Fruit fly (Drosophila melanogaster) whole organism, embryonic: ENCODE results near the gene SerRS-m.

Experiments
- ATbp ChIP-seq: fragments of 200-800 bp; sonication (Bioruptor generic); optimal IDR thresholded peaks from 2 replicates; lab custom pipeline; 2017; ENCODE audit warnings: missing biosample characterization, mild to moderate bottlenecking, missing genetic modification characterization, missing genetic modification reagents
- Aef1 ChIP-seq: fragments of 200-800 bp; sonication (Bioruptor generic); IDR thresholded peaks from 3 replicates; pipeline ENCODE4 v1.3.6; 2022; ENCODE audit warnings: missing biosample characterization, missing genetic modification characterization
- BEAF-32 ChIP-seq: fragments of 200-800 bp; sonication (Bioruptor generic); optimal IDR thresholded peaks from 3 replicates; lab custom pipeline; 2017; ENCODE audit warnings: missing biosample characterization, missing genetic modification characterization, mild to moderate bottlenecking, moderate library complexity, missing genetic modification reagents
- CG12155 ChIP-seq: fragments of 200-800 bp; sonication (Bioruptor generic); optimal IDR thresholded peaks from 3 replicates; lab custom pipeline; 2016; ENCODE audit warnings: missing biosample characterization, missing genetic modification characterization
- CG13287 ChIP-seq: fragments of 200-800 bp; sonication (Bioruptor generic); IDR thresholded peaks from 2 replicates; pipeline ENCODE4 v1.3.6; 2022; ENCODE audit warnings: missing biosample characterization, missing genetic modification characterization; ENCODE audit not compliant: partially characterized antibody
- CG14710 ChIP-seq: fragments of 200-800 bp; sonication (Bioruptor generic); optimal IDR thresholded peaks from 3 replicates; lab custom pipeline; 2019; ENCODE audit warnings: missing biosample characterization, mild to moderate bottlenecking, missing genetic modification characterization, moderate library complexity
- CG16813 ChIP-seq: fragments of 200-800 bp; sonication (Bioruptor generic); IDR thresholded peaks from 3 replicates; pipeline ENCODE4 v1.3.6; 2022; ENCODE audit warnings: missing biosample characterization, missing genetic modification characterization; ENCODE audit not compliant: partially characterized antibody
- CG16863 ChIP-seq: fragments of 200-800 bp; sonication (Bioruptor generic); optimal IDR thresholded peaks from 3 replicates; lab custom pipeline; 2016; ENCODE audit warnings: missing biosample characterization, missing genetic modification characterization
- CG17186 ChIP-seq: fragments of 200-800 bp; sonication (Bioruptor generic); optimal IDR thresholded peaks from 3 replicates; lab custom pipeline; 2017; ENCODE audit warnings: missing biosample characterization, missing genetic modification reagents, missing genetic modification characterization
- CG2116 ChIP-seq: fragments of 200-800 bp; sonication (Bioruptor generic); optimal IDR thresholded peaks from 3 replicates; lab custom pipeline; 2018; ENCODE audit warnings: missing biosample characterization, mild to moderate bottlenecking, missing genetic modification characterization
- CG2120 ChIP-seq: fragments of 200-800 bp; sonication (Bioruptor generic); optimal IDR thresholded peaks from 3 replicates; lab custom pipeline; 2016; ENCODE audit warnings: missing biosample characterization, missing genetic modification characterization
- CG30431 ChIP-seq: fragments of 200-800 bp; sonication (Bioruptor generic); optimal IDR thresholded peaks from 2 replicates; lab custom pipeline; 2017; ENCODE audit warnings: missing biosample characterization, missing genetic modification characterization
- CG32532 ChIP-seq: fragments of 200-800 bp; sonication (Bioruptor generic); IDR thresholded peaks from 2 replicates; pipeline ENCODE4 v1.3.6; 2022; ENCODE audit warnings: missing biosample characterization, missing genetic modification characterization
- CG34422 ChIP-seq: fragments of 200-800 bp; sonication (Bioruptor generic); IDR thresholded peaks from 3 replicates; pipeline ENCODE4 v1.3.6; 2022; ENCODE audit warnings: missing biosample characterization, missing genetic modification characterization
- D19A ChIP-seq: fragments of 200-800 bp; optimal IDR thresholded peaks from 3 replicates; lab custom pipeline; 2019; ENCODE audit warnings: missing biosample characterization, mild to moderate bottlenecking, missing genetic modification characterization, moderate library complexity
- D19B ChIP-seq: fragments of 200-800 bp; sonication (Bioruptor generic); optimal IDR thresholded peaks from 2 replicates; lab custom pipeline; 2017; ENCODE audit warnings: missing biosample characterization, mild to moderate bottlenecking, missing genetic modification characterization
- Dip3 ChIP-seq: fragments of 200-800 bp; sonication (Bioruptor generic); optimal IDR thresholded peaks from 3 replicates; lab custom pipeline; 2016; ENCODE audit warnings: missing biosample characterization, missing genetic modification characterization
- Dp ChIP-seq: fragments of 200-800 bp; sonication (Bioruptor generic); optimal IDR thresholded peaks from 2 replicates; lab custom pipeline; 2018; ENCODE audit warnings: missing biosample characterization, mild to moderate bottlenecking, missing genetic modification characterization, moderate library complexity
- Dref ChIP-seq: fragments of 200-800 bp; sonication (Bioruptor generic); IDR thresholded peaks from 2 replicates; pipeline ENCODE4 v1.3.6; 2022; ENCODE audit warnings: missing biosample characterization, missing genetic modification characterization
- Elba2 ChIP-seq: fragments of 200-800 bp; sonication (Bioruptor generic); optimal IDR thresholded peaks from 3 replicates; lab custom pipeline; 2016; ENCODE audit warnings: missing biosample characterization, missing genetic modification characterization
- Fer1 ChIP-seq: fragments of 200-800 bp; sonication (Bioruptor generic); optimal IDR thresholded peaks from 2 replicates; lab custom pipeline; 2017; ENCODE audit warnings: missing biosample characterization, mild to moderate bottlenecking, missing genetic modification characterization
- Jarid2 ChIP-seq: fragments of 200-800 bp; sonication (Bioruptor generic); optimal IDR thresholded peaks from 3 replicates; lab custom pipeline; 2017; ENCODE audit warnings: mild to moderate bottlenecking, missing biosample characterization, missing genetic modification reagents, missing genetic modification characterization
- MBD-R2 ChIP-seq: fragments of 200-800 bp; sonication (Bioruptor generic); IDR thresholded peaks from 2 replicates; pipeline ENCODE4 v1.3.6; 2022; ENCODE audit warnings: missing biosample characterization, missing genetic modification characterization
- MESR4 ChIP-seq: fragments of 200-800 bp; sonication (Bioruptor generic); optimal IDR thresholded peaks from 2 replicates; lab custom pipeline; 2018; ENCODE audit warnings: missing biosample characterization, mild to moderate bottlenecking, missing genetic modification characterization, moderate library complexity
- MTF-1 ChIP-seq: fragments of 200-800 bp; sonication (Bioruptor generic); optimal IDR thresholded peaks from 2 replicates; lab custom pipeline; 2018; ENCODE audit warnings: missing biosample characterization, mild to moderate bottlenecking, missing genetic modification characterization, borderline replicate concordance
- Myb ChIP-seq: fragments of 200-800 bp; sonication (Bioruptor generic); optimal IDR thresholded peaks from 2 replicates; lab custom pipeline; 2016; ENCODE audit warnings: missing biosample characterization, missing genetic modification characterization
- Side ChIP-seq: fragments of 200-800 bp; sonication (Bioruptor generic); optimal IDR thresholded peaks from 2 replicates; lab custom pipeline; 2016; ENCODE audit warnings: missing biosample characterization, missing genetic modification characterization
- YL-1 ChIP-seq: fragments of 200-800 bp; sonication (Bioruptor generic); optimal IDR thresholded peaks from 3 replicates; lab custom pipeline; 2017; ENCODE audit warnings: missing biosample characterization, mild to moderate bottlenecking, missing genetic modification characterization
- ac ChIP-seq: fragments of 200-800 bp; sonication (Bioruptor generic); optimal IDR thresholded peaks from 3 replicates; lab custom pipeline; 2017; ENCODE audit warnings: missing biosample characterization, mild to moderate bottlenecking, missing genetic modification characterization
- ash1 ChIP-seq: fragments of 200-800 bp; sonication (Bioruptor generic); optimal IDR thresholded peaks from 2 replicates; lab custom pipeline; 2018; ENCODE audit warnings: missing biosample characterization, mild to moderate bottlenecking, missing genetic modification characterization
- ato ChIP-seq: fragments of 200-800 bp; sonication (Bioruptor generic); IDR thresholded peaks from 2 replicates; pipeline ENCODE4 v1.3.6; 2022; ENCODE audit warnings: missing biosample characterization, missing genetic modification characterization; ENCODE audit not compliant: partially characterized antibody
- bbx ChIP-seq: fragments of 200-800 bp; sonication (Bioruptor generic); IDR thresholded peaks from 2 replicates; pipeline ENCODE4 v1.3.6; 2022; ENCODE audit warnings: missing biosample characterization, missing genetic modification characterization; ENCODE audit not compliant: partially characterized antibody
- bcd ChIP-seq: fragments of 200-800 bp; sonication (Bioruptor generic); optimal IDR thresholded peaks from 2 replicates; lab custom pipeline; 2017; ENCODE audit warnings: missing biosample characterization, mild to moderate bottlenecking, missing genetic modification characterization
- disco-r ChIP-seq: fragments of 200-800 bp; sonication (Bioruptor generic); optimal IDR thresholded peaks from 2 replicates; lab custom pipeline; 2016; ENCODE audit warnings: missing biosample characterization, missing genetic modification characterization
- dmrt11E ChIP-seq: fragments of 200-800 bp; sonication (Bioruptor generic); optimal IDR thresholded peaks from 3 replicates; lab custom pipeline; 2018; ENCODE audit warnings: missing biosample characterization, mild to moderate bottlenecking, missing genetic modification characterization, moderate library complexity
- dpn ChIP-seq, 2 experiments: fragments of 200-800 bp; sonication (Bioruptor generic); optimal IDR thresholded peaks; 3 replicates each; lab custom pipeline; 2016; ENCODE audit warnings: missing biosample characterization in 2 of 2, missing genetic modification characterization in 2 of 2
- exex ChIP-seq: fragments of 200-800 bp; sonication (Bioruptor generic); optimal IDR thresholded peaks from 4 replicates; lab custom pipeline; 2018; ENCODE audit warnings: missing biosample characterization, mild to moderate bottlenecking, missing genetic modification characterization, moderate library complexity
- eyg ChIP-seq: fragments of 200-800 bp; sonication (Bioruptor generic); optimal IDR thresholded peaks from 3 replicates; lab custom pipeline; 2016; ENCODE audit warnings: missing biosample characterization, missing genetic modification characterization
- lbe ChIP-seq: fragments of 200-800 bp; sonication (Bioruptor generic); optimal IDR thresholded peaks from 2 replicates; lab custom pipeline; 2016; ENCODE audit warnings: missing biosample characterization, mild to moderate bottlenecking, missing genetic modification characterization
- p53 ChIP-seq: fragments of 200-800 bp; sonication (Bioruptor generic); optimal IDR thresholded peaks from 2 replicates; lab custom pipeline; 2016; ENCODE audit warnings: missing biosample characterization, missing genetic modification characterization
- pan ChIP-seq, 4 experiments: fragments of >200 bp in 3 of 4; fragments of 200-800 bp in 1 of 4; sonication (Bioruptor generic) in 1 of 4; optimal IDR thresholded peaks in 3 of 4; IDR thresholded peaks in 1 of 4; 2 replicates each; pipeline versions ENCODE4 v1.3.6 to Lab custom; 2017 to 2022; ENCODE audit warnings: missing biosample characterization in 2 of 4, missing genetic modification characterization in 2 of 4, mixed read lengths in 1 of 4
- phol ChIP-seq: fragments of 200-800 bp; sonication (Bioruptor generic); optimal IDR thresholded peaks from 3 replicates; lab custom pipeline; 2018; ENCODE audit warnings: missing biosample characterization, mild to moderate bottlenecking, missing genetic modification characterization, moderate library complexity
- repo ChIP-seq: fragments of 200-800 bp; sonication (Bioruptor generic); optimal IDR thresholded peaks from 2 replicates; lab custom pipeline; 2016; ENCODE audit warnings: missing biosample characterization, missing genetic modification characterization
- row ChIP-seq: fragments of 200-800 bp; sonication (Bioruptor generic); IDR thresholded peaks from 3 replicates; pipeline ENCODE4 v1.3.6; 2022; ENCODE audit warnings: missing biosample characterization, missing genetic modification characterization
- salm ChIP-seq: fragments of 200-800 bp; sonication (Bioruptor generic); optimal IDR thresholded peaks from 2 replicates; lab custom pipeline; 2018; ENCODE audit warnings: missing biosample characterization, mild to moderate bottlenecking, missing genetic modification characterization
- sens ChIP-seq: fragments of 200-800 bp; sonication (Bioruptor generic); peaks from one replicate; lab custom pipeline; 2016; ENCODE audit warnings: missing biosample characterization, missing genetic modification characterization
- stwl ChIP-seq: fragments of 200-800 bp; sonication (Bioruptor generic); optimal IDR thresholded peaks from 3 replicates; lab custom pipeline; 2018; ENCODE audit warnings: missing biosample characterization, mild to moderate bottlenecking, missing genetic modification characterization, moderate library complexity
- tup ChIP-seq: fragments of 200-800 bp; sonication (Bioruptor generic); optimal IDR thresholded peaks from 2 replicates; lab custom pipeline; 2016; ENCODE audit warnings: missing biosample characterization, mild to moderate bottlenecking, missing genetic modification characterization, moderate library complexity
- unc-4 ChIP-seq: fragments of 200-800 bp; sonication (Bioruptor generic); IDR thresholded peaks from 2 replicates; pipeline ENCODE4 v1.3.6; 2022; ENCODE audit warnings: missing biosample characterization, missing genetic modification characterization; ENCODE audit not compliant: partially characterized antibody

Gene SerRS-m

dm6 chr3R:15367477-15367876 lies 27.0 kb downstream of the SerRS-m start, which contains the start of gene CG34404:
CG34404 (minus strand) TSS chr3R:15367665.
- TF ChIP-seq salm (tag; lab: Kevin White, UChicago) (no peak), row (GFP tag; lab: Robert Waterston, UW) (no peak), CG30431 (GFP tag; lab: Kevin White, UChicago) (no peak), unc-4 (0 out of 2 replicates have a peak, but pooled peaks have one; percentile 24), CG16813 (GFP tag; lab: Robert Waterston, UW) (0 out of 3 replicates have a peak, but pooled peaks have one; percentile 26), CG32532 (GFP tag; lab: Robert Waterston, UW) (no peak), CG2116 (GFP tag; lab: Kevin White, UChicago) (peak; percentile 41), exex (tag; lab: Kevin White, UChicago) (no peak), CG17186 (GFP tag; lab: Kevin White, UChicago) (no peak), ato (GFP tag; lab: Robert Waterston, UW) (peak; percentile 17; the same call in 1 of the 2 replicates), ac (GFP tag; lab: Kevin White, UChicago) (no peak), disco-r (GFP tag; lab: Kevin White, UChicago) (no peak), ash1 (GFP tag; lab: Kevin White, UChicago) (no peak), CG13287 (GFP tag; lab: Robert Waterston, UW) (peak; percentile 62), stwl (tag; lab: Kevin White, UChicago) (peak; percentile 45), eyg (GFP tag; lab: Kevin White, UChicago) (no peak), dmrt11E (tag; lab: Kevin White, UChicago) (no peak), Elba2 (GFP tag; lab: Kevin White, UChicago) (peak; percentile 31), tup (GFP tag; lab: Kevin White, UChicago) (no peak), MBD-R2 (GFP tag; lab: Robert Waterston, UW) (peak; percentile 39; the same call in 1 of the 2 replicates), dpn (GFP tag; optimal IDR thresholded peaks at IDR 0.05; lab: Kevin White, UChicago) (peak in 1 of 2 experiments; percentile 8), Aef1 (GFP tag; lab: Robert Waterston, UW) (no peak), Side (GFP tag; lab: Kevin White, UChicago) (peak; percentile 19), pan (optimal IDR thresholded peaks at IDR 0.05; lab: Kevin White, UChicago) (no peak), pan (GFP tag; optimal IDR thresholded peaks at IDR 0.05 in 1 of 2, IDR thresholded peaks at IDR 0.05 in 1 of 2) (no peak), p53 (GFP tag; lab: Kevin White, UChicago) (no peak), Myb (GFP tag; lab: Kevin White, UChicago) (no peak), Jarid2 (GFP tag; lab: Kevin White, UChicago) (no peak), bcd (GFP tag; lab: Kevin White, UChicago) (no peak), Dip3 (no peak), phol (tag; lab: Kevin White, UChicago) (no peak), CG34422 (GFP tag; lab: Robert Waterston, UW) (no peak), MTF-1 (GFP tag; lab: Kevin White, UChicago) (no peak), Fer1 (no peak), BEAF-32 (GFP tag; lab: Kevin White, UChicago) (peak; percentile 38), YL-1 (GFP tag; lab: Kevin White, UChicago) (peak; percentile 9), D19A (no peak), repo (GFP tag; lab: Kevin White, UChicago) (no peak), bbx (GFP tag; lab: Robert Waterston, UW) (peak; percentile 39), Dref (GFP tag; lab: Robert Waterston, UW) (peak; percentile 73), Dp (peak; percentile 85), D19B (GFP tag; lab: Kevin White, UChicago) (no peak), CG16863 (no peak), CG2120 (GFP tag; lab: Kevin White, UChicago) (peak; percentile 15), CG14710 (peak; percentile 42), sens (GFP tag; lab: Kevin White, UChicago) (peak; percentile 62), lbe (GFP tag; lab: Kevin White, UChicago) (no peak), ATbp (GFP tag; lab: Kevin White, UChicago) (no peak), MESR4 (GFP tag; lab: Kevin White, UChicago) (peak; percentile 38), CG12155 (GFP tag; lab: Kevin White, UChicago) (no peak)
